Worm (Caenorhabditis elegans): ENCODE measurements around the gene nxf-1.

- no peak for TF ChIP-seq zag-1 (tag; optimal IDR thresholded peaks at IDR 0.05)
- no peak for TF ChIP-seq lsy-2 (tag; optimal IDR thresholded peaks at IDR 0.05)
- no peak for TF ChIP-seq elt-1 (tag; optimal IDR thresholded peaks at IDR 0.05)
- TF ChIP-seq unc-55 (GFP tag; optimal IDR thresholded peaks at IDR 0.05) = no peak
These were observed 42.3 kb upstream of the nxf-1 start, which contains the start of gene coh-3 for ce11 chrV:14457070-14457469.

Data from whole organism, L2 larva.